Worm (Caenorhabditis elegans): ENCODE measurements around the gene srw-143.

DNA sequence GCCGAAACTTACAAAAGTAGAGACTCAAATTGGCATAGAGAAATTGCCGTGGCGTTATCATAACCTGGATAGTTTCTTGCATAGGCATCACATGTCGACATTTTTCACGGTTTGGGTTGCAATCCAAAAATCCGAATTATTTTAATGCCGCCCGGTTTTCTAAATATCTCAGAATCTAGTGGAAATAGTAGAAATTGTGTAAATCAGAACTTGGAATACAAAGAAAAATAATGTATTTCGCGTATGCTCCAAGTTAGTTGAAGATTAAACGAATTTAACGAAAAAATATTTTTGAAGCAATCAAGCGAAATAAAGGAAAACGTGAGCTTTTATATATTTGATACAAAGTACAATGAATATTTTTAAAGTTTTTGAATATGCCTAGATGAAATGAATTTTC is 19.6 kb upstream of the srw-143 start, which contains the start of gene srw-144:
- no peak for TF ChIP-seq lin-35 (GFP tag; optimal IDR thresholded peaks at IDR 0.05)
- TF ChIP-seq mab-9 (GFP tag; IDR thresholded peaks at IDR 0.05), result no peak
- TF ChIP-seq lsy-2 (tag; optimal IDR thresholded peaks at IDR 0.05), result no peak
- TF ChIP-seq snpc-4 (tag; optimal IDR thresholded peaks at IDR 0.05), result no peak
